Worm (Caenorhabditis elegans) whole organism, young adult: Measurements from ENCODE around the gene ttr-31.

Experiments used
- B0261.1 ChIP-seq: sonication (generic microtip); optimal IDR thresholded peaks from 2 replicates; lab custom pipeline; 2016; ENCODE audit warnings: mild to moderate bottlenecking, missing genetic modification characterization, moderate library complexity, missing compliant biosample characterization
- C17E4.6 ChIP-seq: fragments of 200-800 bp; sonication (Bioruptor generic); IDR thresholded peaks from 2 replicates; pipeline ENCODE4 v1.3.6; 2022; ENCODE audit warnings: missing genetic modification reagents, missing genetic modification characterization, missing compliant biosample characterization
- D2030.7 ChIP-seq: fragments of 200-800 bp; sonication (Bioruptor generic); IDR thresholded peaks from 2 replicates; pipeline ENCODE4 v1.3.6; 2022; ENCODE audit warnings: missing genetic modification reagents, missing genetic modification characterization, missing compliant biosample characterization
- F22D6.2 ChIP-seq: sonication (generic microtip); optimal IDR thresholded peaks from 2 replicates; lab custom pipeline; 2016; ENCODE audit warnings: mild to moderate bottlenecking, missing genetic modification characterization, missing compliant biosample characterization
- F39B2.1 ChIP-seq: fragments of 200-800 bp; sonication (Bioruptor generic); IDR thresholded peaks from 2 replicates; pipeline ENCODE4 v1.3.6; 2022; ENCODE audit warnings: missing genetic modification reagents, missing genetic modification characterization, missing compliant biosample characterization
- F55B11.4 ChIP-seq: sonication (generic microtip); optimal IDR thresholded peaks from 2 replicates; lab custom pipeline; 2016; ENCODE audit warnings: missing compliant biosample characterization, missing genetic modification characterization, borderline replicate concordance; ENCODE audit not compliant: insufficient read depth
- F57C9.4 ChIP-seq: sonication (generic microtip); optimal IDR thresholded peaks from 2 replicates; lab custom pipeline; 2017; ENCODE audit warnings: mild to moderate bottlenecking, missing genetic modification characterization, missing compliant biosample characterization
- T07F8.4 ChIP-seq: sonication (generic microtip); optimal IDR thresholded peaks from 2 replicates; lab custom pipeline; 2016; ENCODE audit warnings: mild to moderate bottlenecking, missing genetic modification characterization, moderate library complexity, missing compliant biosample characterization
- T26A5.8 ChIP-seq: sonication (generic microtip); optimal IDR thresholded peaks from 2 replicates; lab custom pipeline; 2016; ENCODE audit warnings: missing genetic modification characterization, missing compliant biosample characterization
- Y53F4B.3 ChIP-seq: fragments of 200-800 bp; sonication (Bioruptor generic); IDR thresholded peaks from 2 replicates; pipeline ENCODE4 v1.3.6; 2022; ENCODE audit warnings: missing genetic modification reagents, missing genetic modification characterization, missing compliant biosample characterization
- Y56A3A.18 ChIP-seq: fragments of 200-800 bp; sonication (Bioruptor generic); IDR thresholded peaks from 2 replicates; pipeline ENCODE4 v1.3.6; 2022; ENCODE audit warnings: missing genetic modification reagents, missing genetic modification characterization, missing compliant biosample characterization
- ZK185.1 ChIP-seq: sonication (generic microtip); optimal IDR thresholded peaks from 2 replicates; lab custom pipeline; 2016; ENCODE audit warnings: mild to moderate bottlenecking, missing genetic modification characterization, missing compliant biosample characterization; ENCODE audit not compliant: poor library complexity, severe bottlenecking
- athp-1 ChIP-seq: sonication (generic microtip); optimal IDR thresholded peaks from 2 replicates; lab custom pipeline; 2017; ENCODE audit warnings: mild to moderate bottlenecking, missing genetic modification characterization, missing compliant biosample characterization
- attf-3 ChIP-seq: fragments of 200-800 bp; sonication (Bioruptor generic); conservative IDR thresholded peaks from 2 replicates; pipeline ENCODE4 v1.3.6; 2022; ENCODE audit warnings: missing genetic modification reagents, missing genetic modification characterization, missing compliant biosample characterization
- bed-1 ChIP-seq: fragments of 200-800 bp; sonication (Bioruptor generic); IDR thresholded peaks from 2 replicates; pipeline ENCODE4 v1.3.6; 2022; ENCODE audit warnings: missing genetic modification reagents, missing genetic modification characterization, missing compliant biosample characterization
- bed-2 ChIP-seq: fragments of 200-800 bp; sonication (Bioruptor generic); IDR thresholded peaks from 2 replicates; pipeline ENCODE4 v1.3.6; 2022; ENCODE audit warnings: missing genetic modification reagents, missing genetic modification characterization, missing compliant biosample characterization
- ccch-3 ChIP-seq: fragments of 200-800 bp; sonication (Bioruptor generic); optimal IDR thresholded peaks from 2 replicates; lab custom pipeline; 2018; ENCODE audit warnings: mild to moderate bottlenecking, missing genetic modification characterization, missing compliant biosample characterization
- cebp-2 ChIP-seq: fragments of 200-800 bp; sonication (Bioruptor generic); IDR thresholded peaks from 2 replicates; pipeline ENCODE4 v1.3.6; 2022; ENCODE audit warnings: missing genetic modification characterization, missing compliant biosample characterization
- ceh-100 ChIP-seq: fragments of 200-800 bp; sonication (Bioruptor generic); IDR thresholded peaks from 2 replicates; pipeline ENCODE4 v1.3.6; 2022; ENCODE audit warnings: missing genetic modification reagents, missing genetic modification characterization, missing compliant biosample characterization
- ceh-27 ChIP-seq: fragments of 200-800 bp; sonication (Bioruptor generic); optimal IDR thresholded peaks from 2 replicates; lab custom pipeline; 2018; ENCODE audit warnings: mild to moderate bottlenecking, missing genetic modification characterization, moderate library complexity, missing compliant biosample characterization
- ceh-40 ChIP-seq: fragments of 200-800 bp; sonication (Bioruptor generic); IDR thresholded peaks from 2 replicates; pipeline ENCODE4 v1.3.6; 2022; ENCODE audit warnings: missing genetic modification characterization, missing compliant biosample characterization
- ceh-79 ChIP-seq: sonication (generic microtip); optimal IDR thresholded peaks from 2 replicates; lab custom pipeline; 2017; ENCODE audit warnings: mild to moderate bottlenecking, missing genetic modification characterization, missing compliant biosample characterization
- ceh-91 ChIP-seq: fragments of 200-800 bp; sonication (Bioruptor generic); IDR thresholded peaks from 2 replicates; pipeline ENCODE4 v1.3.6; 2022; ENCODE audit warnings: missing genetic modification reagents, missing genetic modification characterization, missing compliant biosample characterization
- dox-1 ChIP-seq: fragments of 200-800 bp; sonication (Bioruptor generic); IDR thresholded peaks from 2 replicates; pipeline ENCODE4 v1.3.6; 2022; ENCODE audit warnings: missing genetic modification reagents, missing genetic modification characterization, missing compliant biosample characterization
- dpff-1 ChIP-seq: sonication (generic microtip); optimal IDR thresholded peaks from 2 replicates; lab custom pipeline; 2017; ENCODE audit warnings: mild to moderate bottlenecking, missing genetic modification characterization, missing compliant biosample characterization
- dpl-1 ChIP-seq: fragments of 150-350 bp; optimal IDR thresholded peaks from 2 replicates; lab custom pipeline; 2014; ENCODE audit warnings: missing biosample characterization, missing genetic modification reagents, missing genetic modification characterization
- efl-1 ChIP-seq: fragments of 150-350 bp; optimal IDR thresholded peaks from 2 replicates; lab custom pipeline; 2014; ENCODE audit warnings: missing biosample characterization, missing genetic modification reagents, missing genetic modification characterization
- ets-4 ChIP-seq: fragments of 200-800 bp; sonication (Bioruptor generic); optimal IDR thresholded peaks from 2 replicates; lab custom pipeline; 2018; ENCODE audit warnings: mild to moderate bottlenecking, missing genetic modification characterization, missing compliant biosample characterization
- lag-1 ChIP-seq: fragments of 200-800 bp; sonication (Bioruptor generic); IDR thresholded peaks from 2 replicates; pipeline ENCODE4 v1.3.6; 2022; ENCODE audit warnings: missing genetic modification reagents, missing genetic modification characterization, missing compliant biosample characterization
- lsy-27 ChIP-seq: sonication (generic microtip); optimal IDR thresholded peaks from 2 replicates; lab custom pipeline; 2017; ENCODE audit warnings: missing genetic modification characterization, mild to moderate bottlenecking, missing compliant biosample characterization, antibody characterized with exemption, missing genotype, borderline replicate concordance; ENCODE audit not compliant: insufficient read depth
- mcd-1 ChIP-seq: fragments of 200-800 bp; sonication (Bioruptor generic); IDR thresholded peaks from 2 replicates; pipeline ENCODE4 v1.3.6; 2022; ENCODE audit warnings: missing genetic modification reagents, missing genetic modification characterization, missing compliant biosample characterization
- mxl-1 ChIP-seq: sonication (generic microtip); optimal IDR thresholded peaks from 2 replicates; lab custom pipeline; 2016; ENCODE audit warnings: missing genetic modification characterization, missing compliant biosample characterization
- nfya-2 ChIP-seq: fragments of 200-800 bp; sonication (Bioruptor generic); IDR thresholded peaks from 2 replicates; pipeline ENCODE4 v1.3.6; 2022; ENCODE audit warnings: missing genetic modification reagents, missing genetic modification characterization, missing compliant biosample characterization
- nfyb-1 ChIP-seq: fragments of 200-800 bp; sonication (Bioruptor generic); IDR thresholded peaks from 2 replicates; pipeline ENCODE4 v1.3.6; 2022; ENCODE audit warnings: missing genetic modification reagents, missing genetic modification characterization, missing compliant biosample characterization
- nhr-179 ChIP-seq: sonication (generic microtip); optimal IDR thresholded peaks from 2 replicates; lab custom pipeline; 2016; ENCODE audit warnings: mild to moderate bottlenecking, missing genetic modification characterization, missing compliant biosample characterization
- nhr-27 ChIP-seq: fragments of 200-800 bp; sonication (Bioruptor generic); optimal IDR thresholded peaks from 2 replicates; lab custom pipeline; 2018; ENCODE audit warnings: mild to moderate bottlenecking, missing genetic modification characterization, moderate library complexity, missing compliant biosample characterization
- nhr-90 ChIP-seq: sonication (generic microtip); optimal IDR thresholded peaks from 2 replicates; lab custom pipeline; 2016; ENCODE audit warnings: missing genotype, mild to moderate bottlenecking, missing genetic modification characterization, missing compliant biosample characterization
- pbrm-1 ChIP-seq: fragments of 200-800 bp; sonication (Bioruptor generic); IDR thresholded peaks from 2 replicates; pipeline ENCODE4 v1.3.6; 2022; ENCODE audit warnings: missing genetic modification reagents, missing genetic modification characterization, missing compliant biosample characterization
- rcor-1 ChIP-seq: fragments of 200-800 bp; sonication (Bioruptor generic); IDR thresholded peaks from 2 replicates; pipeline ENCODE4 v1.3.6; 2022; ENCODE audit warnings: missing genetic modification reagents, missing genetic modification characterization, missing compliant biosample characterization
- rec-8 ChIP-seq, 2 experiments: sonication (generic microtip); optimal IDR thresholded peaks; 2 replicates each; lab custom pipeline; 2016; ENCODE audit warnings: mild to moderate bottlenecking in 2 of 2, missing genetic modification characterization in 2 of 2, missing genetic modification reagents in 2 of 2, missing genotype in 2 of 2, missing biosample characterization in 1 of 2, missing compliant biosample characterization in 1 of 2, moderate library complexity in 1 of 2
- repo-1 ChIP-seq: sonication (generic microtip); optimal IDR thresholded peaks from 2 replicates; lab custom pipeline; 2017; ENCODE audit warnings: mild to moderate bottlenecking, missing genetic modification characterization, missing compliant biosample characterization
- snpc-4 ChIP-seq, 5 experiments: fragments of 150-350 bp in 1 of 5; sonication (generic microtip) in 4 of 5; optimal IDR thresholded peaks; 2 replicates each; lab custom pipeline; 2014 to 2018; ENCODE audit warnings: missing genetic modification characterization in 5 of 5, missing biosample characterization in 3 of 5, antibody characterized with exemption in 2 of 5, mild to moderate bottlenecking in 2 of 5, missing compliant biosample characterization in 2 of 5, missing genotype in 2 of 5, moderate library complexity in 2 of 5, missing genetic modification reagents in 1 of 5
- tlf-1 ChIP-seq: fragments of 200-800 bp; sonication (Bioruptor generic); optimal IDR thresholded peaks from 2 replicates; lab custom pipeline; 2018; ENCODE audit warnings: mild to moderate bottlenecking, missing genetic modification characterization, missing compliant biosample characterization
- zfh-2 ChIP-seq: fragments of 200-800 bp; sonication (Bioruptor generic); conservative IDR thresholded peaks from 2 replicates; pipeline ENCODE4 v1.3.6; 2022; ENCODE audit warnings: missing genetic modification reagents, missing genetic modification characterization, missing compliant biosample characterization
- zim-3 ChIP-seq: sonication (generic microtip); optimal IDR thresholded peaks from 2 replicates; lab custom pipeline; 2017; ENCODE audit warnings: mild to moderate bottlenecking, missing genetic modification characterization, moderate library complexity, missing compliant biosample characterization
- ztf-18 ChIP-seq: sonication (generic microtip); optimal IDR thresholded peaks from 2 replicates; lab custom pipeline; 2016; ENCODE audit warnings: missing genotype, mild to moderate bottlenecking, missing genetic modification characterization, missing compliant biosample characterization
- ztf-28 ChIP-seq: fragments of 200-800 bp; sonication (Bioruptor generic); IDR thresholded peaks from 2 replicates; pipeline ENCODE4 v1.3.6; 2022; ENCODE audit warnings: missing genetic modification reagents, missing genetic modification characterization, missing compliant biosample characterization

The ttr-31 gene

ce11 chrX:10963453-10964046, 45.3 kb downstream of the ttr-31 start, which contains the start of gene nas-10 (continued):
- peak; percentile 97 for TF ChIP-seq B0261.1 (tag; lab: Kevin White, UChicago)
- peak; percentile 64 for TF ChIP-seq nhr-179 (tag; lab: Kevin White, UChicago)
- no peak for TF ChIP-seq attf-3 (GFP tag; lab: Robert Waterston, UW)
- peak; percentile 72; the same call in 1 of the 2 replicates for TF ChIP-seq ceh-40
- peak; percentile 73 for TF ChIP-seq rcor-1
- TF ChIP-seq nfya-2 (GFP tag; lab: Robert Waterston, UW): no peak
- peak; percentile 83 for TF ChIP-seq snpc-4 (GFP tag; optimal IDR thresholded peaks at IDR 0.05; lab: Kevin White, UChicago)
- peak in 1 of 4 experiments; percentile 78 for TF ChIP-seq snpc-4 (tag; optimal IDR thresholded peaks at IDR 0.05; lab: Kevin White, UChicago)
- TF ChIP-seq lsy-27: peak; percentile 26
- TF ChIP-seq zim-3 (tag; lab: Kevin White, UChicago): peak; percentile 2
- TF ChIP-seq cebp-2 (GFP tag; lab: Robert Waterston, UW): 0 out of 2 replicates have a peak, but pooled peaks have one; percentile 38
- TF ChIP-seq F55B11.4 (tag; lab: Kevin White, UChicago): no peak
- peak; percentile 27 for TF ChIP-seq T26A5.8 (tag; lab: Kevin White, UChicago)
- no peak for TF ChIP-seq bed-2
- peak; percentile 87 to 91 for TF ChIP-seq rec-8 (tag; optimal IDR thresholded peaks at IDR 0.05; lab: Kevin White, UChicago)
- peak; percentile 75; the same call in 1 of the 2 replicates for TF ChIP-seq bed-1 (GFP tag; lab: Robert Waterston, UW)
- peak; percentile 85 for TF ChIP-seq pbrm-1 (GFP tag; lab: Robert Waterston, UW)
- TF ChIP-seq nhr-90 (tag; lab: Kevin White, UChicago): peak; percentile 86
- TF ChIP-seq dox-1 (GFP tag; lab: Robert Waterston, UW): no peak; the same call in 1 of the 2 replicates
- peak; percentile 93 for TF ChIP-seq Y56A3A.18 (GFP tag; lab: Robert Waterston, UW)
- no peak for TF ChIP-seq dpl-1 (GFP tag; lab: Kevin White, UChicago)
- TF ChIP-seq F57C9.4 (tag; lab: Kevin White, UChicago): peak; percentile 7
- no peak for TF ChIP-seq F22D6.2 (tag; lab: Kevin White, UChicago)
- TF ChIP-seq ztf-28 (GFP tag; lab: Robert Waterston, UW): 0 out of 2 replicates have a peak, but pooled peaks have one; percentile 59
- no peak for TF ChIP-seq C17E4.6 (GFP tag; lab: Robert Waterston, UW)
- TF ChIP-seq ceh-27 (GFP tag; lab: Kevin White, UChicago): peak; percentile 40
- TF ChIP-seq F39B2.1 (GFP tag; lab: Robert Waterston, UW): no peak
- TF ChIP-seq dpff-1 (tag; lab: Kevin White, UChicago): no peak
- TF ChIP-seq ccch-3: peak; percentile 35
- TF ChIP-seq ceh-91: no peak
- TF ChIP-seq ztf-18 (tag; lab: Kevin White, UChicago): peak; percentile 69
- peak; percentile 85 for TF ChIP-seq nfyb-1
- TF ChIP-seq zfh-2 (GFP tag; lab: Robert Waterston, UW): no peak
- TF ChIP-seq T07F8.4: peak; percentile 39
- no peak for TF ChIP-seq repo-1
- no peak for TF ChIP-seq tlf-1 (GFP tag; lab: Kevin White, UChicago)
- peak; percentile 76 for TF ChIP-seq ZK185.1
- TF ChIP-seq mcd-1 (GFP tag; lab: Robert Waterston, UW): no peak; the same call in 1 of the 2 replicates
- TF ChIP-seq efl-1 (GFP tag; lab: Kevin White, UChicago): no peak
- TF ChIP-seq Y53F4B.3 (GFP tag; lab: Robert Waterston, UW): 0 out of 2 replicates have a peak, but pooled peaks have one; percentile 5
- no peak for TF ChIP-seq ceh-100
- TF ChIP-seq nhr-27: peak; percentile 59
- peak; percentile 68 for TF ChIP-seq mxl-1 (tag; lab: Kevin White, UChicago)
- TF ChIP-seq ets-4 (GFP tag; lab: Kevin White, UChicago): peak; percentile 56
- TF ChIP-seq ceh-79 (tag; lab: Kevin White, UChicago): no peak
- no peak for TF ChIP-seq lag-1 (GFP tag; lab: Robert Waterston, UW)
- TF ChIP-seq athp-1 (tag; lab: Kevin White, UChicago): peak; percentile 41
- TF ChIP-seq D2030.7 (GFP tag; lab: Robert Waterston, UW): peak; percentile 73
